Fruit fly (Drosophila melanogaster) whole organism, embryonic: ENCODE results near the gene Prtl99C.

ENCODE experiments used
- Ada2b ChIP-seq: fragments of 200-800 bp; sonication (Bioruptor generic); IDR thresholded peaks from 2 replicates; pipeline ENCODE4 v1.3.6; 2022; ENCODE audit warnings: missing biosample characterization, missing genetic modification characterization
- CG10267 ChIP-seq: fragments of 200-800 bp; sonication (Bioruptor generic); optimal IDR thresholded peaks from 2 replicates; lab custom pipeline; 2018; ENCODE audit warnings: missing biosample characterization, mild to moderate bottlenecking, missing genetic modification characterization, moderate library complexity
- CG11085 ChIP-seq: fragments of 200-800 bp; sonication (Bioruptor generic); IDR thresholded peaks from 2 replicates; pipeline ENCODE4 v1.3.6; 2022; ENCODE audit warnings: missing biosample characterization, missing genetic modification characterization
- CG11456 ChIP-seq: fragments of 200-800 bp; sonication (Bioruptor generic); IDR thresholded peaks from 3 replicates; pipeline ENCODE4 v1.3.6; 2022; ENCODE audit warnings: missing biosample characterization, missing genetic modification characterization
- CG11504 ChIP-seq: fragments of 200-800 bp; sonication (Bioruptor generic); optimal IDR thresholded peaks from 3 replicates; lab custom pipeline; 2019; ENCODE audit warnings: missing biosample characterization, mild to moderate bottlenecking, missing genetic modification characterization, moderate library complexity
- CG13123 ChIP-seq: fragments of 200-800 bp; sonication (Bioruptor generic); optimal IDR thresholded peaks from 2 replicates; lab custom pipeline; 2016; ENCODE audit warnings: missing biosample characterization, missing genetic modification characterization
- CG15269 ChIP-seq: fragments of 200-800 bp; sonication (Bioruptor generic); optimal IDR thresholded peaks from 2 replicates; lab custom pipeline; 2018; ENCODE audit warnings: missing biosample characterization, mild to moderate bottlenecking, missing genetic modification characterization, moderate library complexity
- CG16779 ChIP-seq: fragments of 200-800 bp; sonication (Bioruptor generic); IDR thresholded peaks from 2 replicates; pipeline ENCODE4 v1.3.6; 2022; ENCODE audit warnings: missing biosample characterization, missing genetic modification characterization
- CG17385 ChIP-seq: fragments of 200-800 bp; sonication (Bioruptor generic); optimal IDR thresholded peaks from 3 replicates; lab custom pipeline; 2018; ENCODE audit warnings: missing biosample characterization, mild to moderate bottlenecking, missing genetic modification characterization
- CG31365 ChIP-seq: fragments of 200-800 bp; sonication (Bioruptor generic); optimal IDR thresholded peaks from 2 replicates; lab custom pipeline; 2018; ENCODE audit warnings: missing biosample characterization, mild to moderate bottlenecking, missing genetic modification characterization
- CG32532 ChIP-seq: fragments of 200-800 bp; sonication (Bioruptor generic); IDR thresholded peaks from 2 replicates; pipeline ENCODE4 v1.3.6; 2022; ENCODE audit warnings: missing biosample characterization, missing genetic modification characterization
- CG32772 ChIP-seq: fragments of 200-800 bp; sonication (Bioruptor generic); IDR thresholded peaks from 2 replicates; pipeline ENCODE4 v1.3.6; 2022; ENCODE audit warnings: missing biosample characterization, missing genetic modification characterization
- CG3838 ChIP-seq: fragments of 200-800 bp; sonication (Bioruptor generic); optimal IDR thresholded peaks from 3 replicates; lab custom pipeline; 2016; ENCODE audit warnings: missing biosample characterization, missing genetic modification characterization
- CG4820 ChIP-seq: fragments of 200-800 bp; sonication (Bioruptor generic); optimal IDR thresholded peaks from 3 replicates; lab custom pipeline; 2016; ENCODE audit warnings: missing biosample characterization, missing genetic modification characterization
- CG7271 ChIP-seq: fragments of 200-800 bp; sonication (Bioruptor generic); optimal IDR thresholded peaks from 2 replicates; lab custom pipeline; 2018; ENCODE audit warnings: missing biosample characterization, mild to moderate bottlenecking, missing genetic modification characterization, moderate library complexity
- CG7556 ChIP-seq: fragments of 200-800 bp; sonication (Bioruptor generic); optimal IDR thresholded peaks from 2 replicates; lab custom pipeline; 2017; ENCODE audit warnings: missing biosample characterization, mild to moderate bottlenecking, missing genetic modification characterization
- CG7963 ChIP-seq: fragments of 200-800 bp; sonication (Bioruptor generic); IDR thresholded peaks from 3 replicates; pipeline ENCODE4 v1.3.6; 2022; ENCODE audit warnings: missing biosample characterization, missing genetic modification characterization; ENCODE audit not compliant: partially characterized antibody
- CG8281 ChIP-seq: fragments of 200-800 bp; sonication (Bioruptor generic); optimal IDR thresholded peaks from 2 replicates; lab custom pipeline; 2018; ENCODE audit warnings: missing biosample characterization, mild to moderate bottlenecking, missing genetic modification characterization, moderate library complexity
- CG8388 ChIP-seq: fragments of 200-800 bp; sonication (Bioruptor generic); optimal IDR thresholded peaks from 2 replicates; lab custom pipeline; 2019; ENCODE audit warnings: missing biosample characterization, mild to moderate bottlenecking, missing genetic modification characterization, moderate library complexity
- CG8765 ChIP-seq: fragments of 200-800 bp; sonication (Bioruptor generic); IDR thresholded peaks from 2 replicates; pipeline ENCODE4 v1.3.6; 2022; ENCODE audit warnings: missing biosample characterization, missing genetic modification characterization
- CG9817 ChIP-seq: fragments of 200-800 bp; sonication (Bioruptor generic); optimal IDR thresholded peaks from 2 replicates; lab custom pipeline; 2018; ENCODE audit warnings: missing biosample characterization, mild to moderate bottlenecking, missing genetic modification characterization, moderate library complexity
- E2f1 ChIP-seq: fragments of 200-800 bp; sonication (Bioruptor generic); IDR thresholded peaks from 2 replicates; pipeline ENCODE4 v1.3.6; 2022; ENCODE audit warnings: missing biosample characterization, missing genetic modification characterization
- HmgZ ChIP-seq: fragments of 200-800 bp; sonication (Bioruptor generic); optimal IDR thresholded peaks from 2 replicates; lab custom pipeline; 2018; ENCODE audit warnings: missing biosample characterization, mild to moderate bottlenecking, missing genetic modification characterization
- Hmr ChIP-seq: fragments of 200-800 bp; sonication (Bioruptor generic); optimal IDR thresholded peaks from 3 replicates; lab custom pipeline; 2017; ENCODE audit warnings: mild to moderate bottlenecking, missing biosample characterization, missing genetic modification reagents, missing genetic modification characterization
- Hmx ChIP-seq: fragments of 200-800 bp; sonication (Bioruptor generic); optimal IDR thresholded peaks from 2 replicates; lab custom pipeline; 2016; ENCODE audit warnings: missing biosample characterization, missing genetic modification characterization
- Hsf ChIP-seq: fragments of 200-800 bp; sonication (Bioruptor generic); optimal IDR thresholded peaks from 3 replicates; lab custom pipeline; 2016; ENCODE audit warnings: missing biosample characterization, missing genetic modification characterization
- Lhr ChIP-seq: fragments of 200-800 bp; sonication (Bioruptor generic); optimal IDR thresholded peaks from 3 replicates; lab custom pipeline; 2017; ENCODE audit warnings: mild to moderate bottlenecking, missing biosample characterization, missing genetic modification reagents, missing genetic modification characterization
- Nf-YA ChIP-seq: fragments of 200-800 bp; sonication (Bioruptor generic); IDR thresholded peaks from 2 replicates; pipeline ENCODE4 v1.3.6; 2022; ENCODE audit warnings: missing biosample characterization, missing genetic modification characterization
- Rfx ChIP-seq: fragments of 200-800 bp; sonication (Bioruptor generic); IDR thresholded peaks from 2 replicates; pipeline ENCODE4 v1.3.6; 2022; ENCODE audit warnings: missing biosample characterization, missing genetic modification characterization
- Xbp1 ChIP-seq: fragments of 200-800 bp; sonication (Bioruptor generic); optimal IDR thresholded peaks from 3 replicates; lab custom pipeline; 2016; ENCODE audit warnings: missing biosample characterization, mild to moderate bottlenecking, missing genetic modification characterization
- Xrp1 ChIP-seq: fragments of 200-800 bp; sonication (Bioruptor generic); IDR thresholded peaks from 2 replicates; pipeline ENCODE4 v1.3.6; 2022; ENCODE audit warnings: missing biosample characterization, missing genetic modification characterization
- ab ChIP-seq: fragments of 200-800 bp; sonication (Bioruptor generic); optimal IDR thresholded peaks from 2 replicates; lab custom pipeline; 2016; ENCODE audit warnings: missing biosample characterization, missing genetic modification characterization
- ac ChIP-seq: fragments of 200-800 bp; sonication (Bioruptor generic); optimal IDR thresholded peaks from 3 replicates; lab custom pipeline; 2017; ENCODE audit warnings: missing biosample characterization, mild to moderate bottlenecking, missing genetic modification characterization
- aop ChIP-seq: fragments of 200-800 bp; sonication (Bioruptor generic); IDR thresholded peaks from 2 replicates; pipeline ENCODE4 v1.3.6; 2022; ENCODE audit warnings: missing biosample characterization, missing genetic modification characterization
- btn ChIP-seq: fragments of 200-800 bp; sonication (Bioruptor generic); optimal IDR thresholded peaks from 2 replicates; lab custom pipeline; 2016; ENCODE audit warnings: missing biosample characterization, missing genetic modification characterization
- chn ChIP-seq: fragments of 200-800 bp; sonication (Bioruptor generic); optimal IDR thresholded peaks from 2 replicates; lab custom pipeline; 2016; ENCODE audit warnings: missing biosample characterization, missing genetic modification characterization
- ci ChIP-seq: fragments of 200-800 bp; sonication (Bioruptor generic); IDR thresholded peaks from 3 replicates; pipeline ENCODE4 v1.3.6; 2022; ENCODE audit warnings: missing biosample characterization, missing genetic modification characterization
- corto ChIP-seq: fragments of 200-800 bp; sonication (Bioruptor generic); optimal IDR thresholded peaks from 2 replicates; lab custom pipeline; 2016; ENCODE audit warnings: missing biosample characterization, mild to moderate bottlenecking, missing genetic modification characterization, moderate library complexity
- hb ChIP-seq: fragments of 200-800 bp; sonication (Bioruptor generic); IDR thresholded peaks from 3 replicates; pipeline ENCODE4 v1.3.6; 2022; ENCODE audit warnings: missing biosample characterization, missing genetic modification characterization; ENCODE audit not compliant: partially characterized antibody
- hth ChIP-seq: fragments of >200 bp; optimal IDR thresholded peaks from 2 replicates; lab custom pipeline; 2017; ENCODE audit warnings: inconsistent platforms
- jumu ChIP-seq: fragments of 200-800 bp; sonication (Bioruptor generic); optimal IDR thresholded peaks from 3 replicates; lab custom pipeline; 2016; ENCODE audit warnings: missing biosample characterization, missing genetic modification characterization
- lilli ChIP-seq: fragments of 200-800 bp; sonication (Bioruptor generic); optimal IDR thresholded peaks from 3 replicates; lab custom pipeline; 2016; ENCODE audit warnings: missing biosample characterization, missing genetic modification characterization
- lola ChIP-seq, 3 experiments: fragments of >200 bp in 2 of 3; fragments of 200-800 bp in 1 of 3; sonication (Bioruptor generic) in 1 of 3; optimal IDR thresholded peaks; 2 replicates each; lab custom pipeline; 2017 to 2019; ENCODE audit warnings: missing biosample characterization in 3 of 3, missing genetic modification characterization in 3 of 3, mild to moderate bottlenecking in 1 of 3, moderate library complexity in 1 of 3
- pan ChIP-seq, 4 experiments: fragments of >200 bp in 3 of 4; fragments of 200-800 bp in 1 of 4; sonication (Bioruptor generic) in 1 of 4; optimal IDR thresholded peaks in 3 of 4; IDR thresholded peaks in 1 of 4; 2 replicates each; pipeline versions ENCODE4 v1.3.6 to Lab custom; 2017 to 2022; ENCODE audit warnings: missing biosample characterization in 2 of 4, missing genetic modification characterization in 2 of 4, mixed read lengths in 1 of 4
- scrt ChIP-seq: fragments of 200-800 bp; sonication (Bioruptor generic); optimal IDR thresholded peaks from 2 replicates; lab custom pipeline; 2018; ENCODE audit warnings: missing biosample characterization, mild to moderate bottlenecking, missing genetic modification characterization, moderate library complexity
- slp2 ChIP-seq: fragments of 200-800 bp; sonication (Bioruptor generic); optimal IDR thresholded peaks from 2 replicates; lab custom pipeline; 2016; ENCODE audit warnings: missing biosample characterization, missing genetic modification characterization
- so ChIP-seq: fragments of 200-800 bp; sonication (Bioruptor generic); IDR thresholded peaks from 3 replicates; pipeline ENCODE4 v1.3.6; 2022; ENCODE audit warnings: missing biosample characterization, missing genetic modification characterization
- z ChIP-seq: fragments of 200-800 bp; sonication (Bioruptor generic); IDR thresholded peaks from 3 replicates; pipeline ENCODE4 v1.3.6; 2022; ENCODE audit warnings: missing biosample characterization, missing genetic modification characterization
- zen2 ChIP-seq: fragments of 200-800 bp; sonication (Bioruptor generic); IDR thresholded peaks from 3 replicates; pipeline ENCODE4 v1.3.6; 2022; ENCODE audit warnings: missing biosample characterization, missing genetic modification characterization; ENCODE audit not compliant: partially characterized antibody

The Prtl99C gene

DNA sequence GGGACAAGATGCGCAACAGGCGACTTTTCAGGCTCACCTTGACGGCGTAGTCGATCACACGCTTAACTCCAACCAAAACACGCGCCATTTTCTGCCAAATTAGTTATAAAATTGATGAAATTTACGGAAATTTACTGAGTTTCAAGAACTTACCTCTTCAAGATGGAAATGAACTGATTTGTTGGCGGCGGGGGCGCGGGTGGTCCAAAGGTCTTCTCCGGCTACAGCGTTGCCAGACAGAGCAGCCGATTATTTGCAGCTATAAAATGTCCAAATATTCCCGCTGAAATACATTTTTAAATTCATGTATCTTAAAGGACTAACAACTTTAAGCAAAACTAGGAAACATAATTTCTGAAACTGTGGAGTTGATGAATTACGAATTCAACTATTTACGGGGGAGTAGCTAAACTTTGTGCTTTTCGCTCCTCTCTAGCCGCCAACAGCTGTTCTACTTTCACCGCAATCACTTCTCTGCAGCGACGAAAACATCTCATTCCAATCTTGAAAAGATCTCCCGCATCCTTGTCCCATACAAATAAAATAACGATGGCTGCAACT lies 32.9 kb upstream of the Prtl99C start, which contains the start of the genes Etfb and CG7789 (continued):
- TF ChIP-seq Rfx (GFP tag; lab: Robert Waterston, UW), result peak; percentile 81
- peak; percentile 53 for TF ChIP-seq CG8281 (tag; lab: Kevin White, UChicago)
- no peak for TF ChIP-seq CG31365 (tag; lab: Kevin White, UChicago)
- no peak for TF ChIP-seq CG17385
- TF ChIP-seq E2f1 (GFP tag; lab: Robert Waterston, UW), result peak; percentile 73
- TF ChIP-seq ac (GFP tag; lab: Kevin White, UChicago), result no peak
- peak; percentile 77 for TF ChIP-seq CG32772 (GFP tag; lab: Robert Waterston, UW)
- no peak for TF ChIP-seq Hmr
- peak; percentile 88 for TF ChIP-seq lilli (GFP tag; lab: Kevin White, UChicago)
- peak in 1 of 3 experiments; percentile 43 for TF ChIP-seq lola (GFP tag; optimal IDR thresholded peaks at IDR 0.05; lab: Kevin White, UChicago)
- TF ChIP-seq CG8765 (GFP tag; lab: Robert Waterston, UW), result peak; percentile 63; the same call in 1 of the 2 replicates
- no peak for TF ChIP-seq CG7963 (GFP tag; lab: Robert Waterston, UW)
- TF ChIP-seq CG16779 (GFP tag; lab: Robert Waterston, UW), result peak; percentile 56; the same call in 1 of the 2 replicates
- TF ChIP-seq Hsf (GFP tag; lab: Kevin White, UChicago), result peak; percentile 83
- TF ChIP-seq z (GFP tag; lab: Robert Waterston, UW), result 0 out of 3 replicates have a peak, but pooled peaks have one; percentile 6
- TF ChIP-seq hb (GFP tag; lab: Robert Waterston, UW), result 0 out of 3 replicates have a peak, but pooled peaks have one; percentile 62
- no peak for TF ChIP-seq CG7556 (GFP tag; lab: Kevin White, UChicago)
- peak; percentile 85 for TF ChIP-seq CG11456 (GFP tag; lab: Robert Waterston, UW)
- peak; percentile 51 for TF ChIP-seq chn (GFP tag; lab: Kevin White, UChicago)
- no peak for TF ChIP-seq CG7271 (tag; lab: Kevin White, UChicago)
- peak; percentile 92 for TF ChIP-seq HmgZ
- no peak for TF ChIP-seq hth
- no peak for TF ChIP-seq Hmx (GFP tag; lab: Kevin White, UChicago)
- no peak for TF ChIP-seq slp2 (GFP tag; lab: Kevin White, UChicago)
- peak; percentile 88 for TF ChIP-seq ci
- peak; percentile 31 for TF ChIP-seq btn (GFP tag; lab: Kevin White, UChicago)
- TF ChIP-seq scrt (GFP tag; lab: Kevin White, UChicago), result peak; percentile 81
- peak; percentile 37 for TF ChIP-seq CG10267 (tag; lab: Kevin White, UChicago)
- TF ChIP-seq so (GFP tag; lab: Robert Waterston, UW), result 0 out of 3 replicates have a peak, but pooled peaks have one; percentile 8
- no peak for TF ChIP-seq ab (GFP tag; lab: Kevin White, UChicago)
- peak; percentile 35; the same call in 1 of the 3 replicates for TF ChIP-seq zen2 (GFP tag; lab: Robert Waterston, UW)
- no peak for TF ChIP-seq CG15269
- TF ChIP-seq Ada2b (GFP tag; lab: Robert Waterston, UW), result peak; percentile 73
- TF ChIP-seq Lhr (GFP tag; lab: Kevin White, UChicago), result peak; percentile 25
- TF ChIP-seq CG13123 (GFP tag; lab: Kevin White, UChicago), result no peak
- no peak for TF ChIP-seq CG3838 (GFP tag; lab: Kevin White, UChicago)
- peak; percentile 74; the same call in 1 of the 2 replicates for TF ChIP-seq CG11085 (GFP tag; lab: Robert Waterston, UW)
- TF ChIP-seq Xbp1 (GFP tag; lab: Kevin White, UChicago), result peak; percentile 84
- TF ChIP-seq CG9817 (tag; lab: Kevin White, UChicago), result peak; percentile 85
- TF ChIP-seq CG4820 (GFP tag; lab: Kevin White, UChicago), result peak; percentile 35
- no peak for TF ChIP-seq CG11504 (tag; lab: Kevin White, UChicago)
- TF ChIP-seq aop (GFP tag; lab: Robert Waterston, UW), result no peak
- TF ChIP-seq CG32532 (GFP tag; lab: Robert Waterston, UW), result peak; percentile 90
- peak; percentile 78 for TF ChIP-seq jumu (GFP tag; lab: Kevin White, UChicago)
- peak; percentile 65 for TF ChIP-seq Xrp1 (GFP tag; lab: Robert Waterston, UW)
- TF ChIP-seq pan (optimal IDR thresholded peaks at IDR 0.05; lab: Kevin White, UChicago), result no peak
- peak in 1 of 2 experiments; percentile 84 for TF ChIP-seq pan (GFP tag; optimal IDR thresholded peaks at IDR 0.05 in 1 of 2, IDR thresholded peaks at IDR 0.05 in 1 of 2)
- TF ChIP-seq CG8388 (GFP tag; lab: Kevin White, UChicago), result peak; percentile 52
- 0 out of 2 replicates have a peak, but pooled peaks have one; percentile 20 for TF ChIP-seq Nf-YA (GFP tag; lab: Robert Waterston, UW)
- TF ChIP-seq corto (GFP tag; lab: Kevin White, UChicago), result no peak
